Fruit fly (Drosophila melanogaster) whole organism, adult: Measurements from ENCODE around the gene comm.

ENCODE experiments used
- Mnt ChIP-seq: fragments of 200-800 bp; sonication (Bioruptor generic); optimal IDR thresholded peaks from 2 replicates; lab custom pipeline; 2016; ENCODE audit warnings: missing biosample characterization, mild to moderate bottlenecking, missing genetic modification characterization
- cnc ChIP-seq, 2 experiments: fragments of >200 bp; optimal IDR thresholded peaks; 2 replicates each; lab custom pipeline; 2017
- kay ChIP-seq: fragments of 200-800 bp; sonication (Bioruptor generic); peaks from one replicate; lab custom pipeline; 2016; ENCODE audit warnings: missing biosample characterization, missing genetic modification characterization, borderline replicate concordance

dm6 chr3L:15692794-15693532 is 35.3 kb downstream of the comm start:
- TF ChIP-seq cnc (optimal IDR thresholded peaks at IDR 0.05; lab: Kevin White, UChicago) = no peak
- no peak for TF ChIP-seq Mnt (GFP tag; lab: Kevin White, UChicago)
- no peak for TF ChIP-seq kay
